Worm (Caenorhabditis elegans): ENCODE results near the gene sre-6.

The sre-6 gene

DNA sequence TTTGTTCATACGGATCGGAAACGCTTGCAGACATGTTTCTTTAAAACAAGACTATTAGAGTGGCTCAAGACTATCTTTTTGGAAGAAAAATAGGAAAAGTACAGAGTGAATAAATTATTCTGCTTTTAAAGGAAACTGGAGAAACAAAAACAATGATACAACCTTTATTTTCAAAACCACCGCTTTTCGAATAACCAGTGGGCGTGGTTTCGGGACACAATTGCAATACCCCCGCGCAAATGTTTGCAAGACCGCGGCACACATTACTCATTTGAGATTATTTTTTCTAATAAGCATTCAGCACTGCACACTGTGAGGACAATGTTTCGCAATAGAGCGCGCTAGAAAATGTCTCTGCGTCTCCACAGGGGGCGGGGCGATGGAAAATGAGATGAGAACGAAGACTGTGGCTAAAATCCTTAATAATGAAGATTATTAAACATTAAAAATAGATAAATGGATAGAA is 45.3 kb upstream of the sre-6 start, which contains the start of gene plrg-1 (continued):
- TF ChIP-seq hrde-1 (tag; optimal IDR thresholded peaks at IDR 0.05; ENCODE audit: borderline replicate concordance) = peak; percentile 28
- peak; percentile 85 for TF ChIP-seq tlf-1 (GFP tag; optimal IDR thresholded peaks at IDR 0.05)
- no peak for TF ChIP-seq ama-1 (optimal IDR thresholded peaks at IDR 0.05)
- no peak for TF ChIP-seq ama-1 (GFP tag; optimal IDR thresholded peaks at IDR 0.05)
- no peak for TF ChIP-seq mes-4 (tag; optimal IDR thresholded peaks at IDR 0.05)
- peak; percentile 94 for TF ChIP-seq ekl-4 (GFP tag; IDR thresholded peaks at IDR 0.05)
- TF ChIP-seq lin-40 (tag; optimal IDR thresholded peaks at IDR 0.05) = peak; percentile 84
- peak; percentile 38 for TF ChIP-seq repo-1 (tag; optimal IDR thresholded peaks at IDR 0.05)
- peak; percentile 60; the same call in 1 of the 2 replicates for TF ChIP-seq egrh-3 (GFP tag; IDR thresholded peaks at IDR 0.05)
- TF ChIP-seq madf-10 (tag; optimal IDR thresholded peaks at IDR 0.05) = peak; percentile 52
- peak; percentile 32 for TF ChIP-seq mel-28 (tag; optimal IDR thresholded peaks at IDR 0.05; ENCODE audit: borderline replicate concordance)
- no peak for TF ChIP-seq fkh-3 (tag; optimal IDR thresholded peaks at IDR 0.05)
- TF ChIP-seq F22D6.2 (tag; optimal IDR thresholded peaks at IDR 0.05) = peak; percentile 39
- peak; percentile 81 for TF ChIP-seq lin-26 (GFP tag; IDR thresholded peaks at IDR 0.05)
- peak; percentile 69 for TF ChIP-seq tbp1 (GFP tag; optimal IDR thresholded peaks at IDR 0.05)
- peak; percentile 68; the same call in 1 of the 2 replicates for TF ChIP-seq attf-6 (GFP tag; IDR thresholded peaks at IDR 0.05)
- 0 out of 2 replicates have a peak, but pooled peaks have one; percentile 48 for TF ChIP-seq Y53F4B.3 (GFP tag; IDR thresholded peaks at IDR 0.05)
- peak; percentile 31; the same call in 1 of the 2 replicates for TF ChIP-seq Y67H2A.10 (GFP tag; conservative IDR thresholded peaks at IDR 0.05)
- TF ChIP-seq F49E8.2 (tag; optimal IDR thresholded peaks at IDR 0.05; ENCODE audit: insufficient read depth) = peak; percentile 68
- 0 out of 2 replicates have a peak, but pooled peaks have one; percentile 33 for TF ChIP-seq egl-18 (GFP tag; IDR thresholded peaks at IDR 0.05)
- TF ChIP-seq ceh-79 (tag; optimal IDR thresholded peaks at IDR 0.05) = no peak
- TF ChIP-seq mcd-1 (GFP tag; IDR thresholded peaks at IDR 0.05) = peak; percentile 90
- peak; percentile 62 for TF ChIP-seq T07F8.4 (tag; optimal IDR thresholded peaks at IDR 0.05)
- peak; percentile 79; the same call in 1 of the 2 replicates for TF ChIP-seq Y95B8A.8 (GFP tag; IDR thresholded peaks at IDR 0.05)
- TF ChIP-seq let-607 (tag; optimal IDR thresholded peaks at IDR 0.05) = peak; percentile 34 to 70
- no peak for TF ChIP-seq hlh-12 (tag; optimal IDR thresholded peaks at IDR 0.05)
- TF ChIP-seq akir-1 (GFP tag; optimal IDR thresholded peaks at IDR 0.05) = no peak
- TF ChIP-seq F10E7.11 (tag; optimal IDR thresholded peaks at IDR 0.05) = no peak
- peak; percentile 59 for TF ChIP-seq efl-1 (GFP tag; optimal IDR thresholded peaks at IDR 0.05)
- TF ChIP-seq Y56A3A.18 (GFP tag; IDR thresholded peaks at IDR 0.05) = peak; percentile 56; the same call in 1 of the 2 replicates
- TF ChIP-seq ceh-58 (GFP tag; IDR thresholded peaks at IDR 0.05) = no peak
- no peak for TF ChIP-seq pha-4 (tag; optimal IDR thresholded peaks at IDR 0.05)
- TF ChIP-seq cebp-1 (GFP tag; IDR thresholded peaks at IDR 0.05) = peak; percentile 99
- TF ChIP-seq cebp-1 (tag; optimal IDR thresholded peaks at IDR 0.05) = peak; percentile 99
- TF ChIP-seq dpff-1 (tag; optimal IDR thresholded peaks at IDR 0.05) = no peak
- TF ChIP-seq attf-5 (GFP tag; optimal IDR thresholded peaks at IDR 0.05) = peak; percentile 97
- peak; percentile 91 for TF ChIP-seq nhr-80 (tag; optimal IDR thresholded peaks at IDR 0.05)
- TF ChIP-seq nfya-2 (GFP tag; IDR thresholded peaks at IDR 0.05) = no peak
- TF ChIP-seq bed-1 (GFP tag; IDR thresholded peaks at IDR 0.05) = no peak
- peak; percentile 95 for TF ChIP-seq egl-44 (GFP tag; IDR thresholded peaks at IDR 0.05)
- peak; percentile 40 for TF ChIP-seq nhr-90 (tag; optimal IDR thresholded peaks at IDR 0.05)
- no peak for TF ChIP-seq B0261.1 (tag; optimal IDR thresholded peaks at IDR 0.05)
- 0 out of 2 replicates have a peak, but pooled peaks have one; percentile 49 for TF ChIP-seq lag-1 (GFP tag; IDR thresholded peaks at IDR 0.05)
- TF ChIP-seq snpc-1.3 (tag; optimal IDR thresholded peaks at IDR 0.05; ENCODE audit: insufficient read depth) = peak; percentile 82
- TF ChIP-seq die-1 (tag; optimal IDR thresholded peaks at IDR 0.05) = peak; percentile 43
- TF ChIP-seq F57A8.1 (GFP tag; optimal IDR thresholded peaks at IDR 0.05) = no peak
- TF ChIP-seq ztf-28 (GFP tag; IDR thresholded peaks at IDR 0.05) = peak; percentile 82
- peak; percentile 19; the same call in 1 of the 2 replicates for TF ChIP-seq C17E4.6 (GFP tag; IDR thresholded peaks at IDR 0.05)

Data from whole organism, young adult.